Worm (Caenorhabditis elegans): Measurements from ENCODE around the gene gst-16.
A peak's percentile ranks its signal among the peaks of the same experiment; 100 is the strongest.

gst-16 gene

ce11 chrII:13622179-13622578 lies 2.1 kb downstream of the gst-16 start:
- TF ChIP-seq madf-8 (GFP tag; conservative IDR thresholded peaks at IDR 0.05) (0 out of 2 replicates have a peak, but pooled peaks have one; percentile 13), F33H1.4 (GFP tag; IDR thresholded peaks at IDR 0.05) (peak; percentile 71), madf-6 (GFP tag; IDR thresholded peaks at IDR 0.05) (peak; percentile 67)

ce11 chrII:13617808-13618207 lies 6.4 kb downstream of the gst-16 start, which contains the start of gene gst-12:
Gene gst-12, minus strand, starts transcription at chrII:13618061.
- TF ChIP-seq snpc-1.1 (tag; optimal IDR thresholded peaks at IDR 0.05; ENCODE audit: insufficient read depth) (no peak), akir-1 (GFP tag; optimal IDR thresholded peaks at IDR 0.05) (no peak), cebp-2 (GFP tag; IDR thresholded peaks at IDR 0.05) (no peak), nhr-80 (tag; optimal IDR thresholded peaks at IDR 0.05) (no peak), hlh-26 (GFP tag; conservative IDR thresholded peaks at IDR 0.05) (no peak), Y56A3A.18 (GFP tag; IDR thresholded peaks at IDR 0.05) (no peak), F39B2.1 (GFP tag; IDR thresholded peaks at IDR 0.05) (no peak), F55B11.4 (tag; optimal IDR thresholded peaks at IDR 0.05; ENCODE audit: borderline replicate concordance, insufficient read depth) (no peak), pha-4 (tag; optimal IDR thresholded peaks at IDR 0.05) (no peak), ztf-28 (GFP tag; IDR thresholded peaks at IDR 0.05) (no peak)

ce11 chrII:13616000-13616399 lies 8.2 kb downstream of the gst-16 start, which contains the start of gene gst-14:
Gene gst-14, minus strand, starts transcription at chrII:13616100.
- TF ChIP-seq Y95B8A.8 (GFP tag; IDR thresholded peaks at IDR 0.05): no peak
- TF ChIP-seq egrh-3 (GFP tag; IDR thresholded peaks at IDR 0.05): no peak
- no peak for TF ChIP-seq sea-2 (GFP tag; IDR thresholded peaks at IDR 0.05)
- no peak for TF ChIP-seq T26A5.8 (tag; optimal IDR thresholded peaks at IDR 0.05)
- TF ChIP-seq unc-130 (GFP tag; optimal IDR thresholded peaks at IDR 0.05): no peak
- no peak for TF ChIP-seq nfya-1 (tag; optimal IDR thresholded peaks at IDR 0.05; ENCODE audit: borderline replicate concordance, insufficient read depth)
- no peak for TF ChIP-seq snpc-3.4 (tag; optimal IDR thresholded peaks at IDR 0.05)
- TF ChIP-seq K12H6.12 (tag; optimal IDR thresholded peaks at IDR 0.05): no peak
- TF ChIP-seq B0261.1 (tag; optimal IDR thresholded peaks at IDR 0.05): no peak
- no peak for TF ChIP-seq bed-1 (GFP tag; IDR thresholded peaks at IDR 0.05)
- TF ChIP-seq ets-4 (GFP tag; optimal IDR thresholded peaks at IDR 0.05): no peak
- TF ChIP-seq egl-44 (GFP tag; IDR thresholded peaks at IDR 0.05): no peak
- no peak for TF ChIP-seq let-607 (tag; optimal IDR thresholded peaks at IDR 0.05)
- no peak for TF ChIP-seq atf-7 (tag; optimal IDR thresholded peaks at IDR 0.05)

ce11 chrII:13614516-13614915 lies 9.7 kb downstream of the gst-16 start:
- TF ChIP-seq ama-1 (optimal IDR thresholded peaks at IDR 0.05) (no peak), ama-1 (GFP tag; optimal IDR thresholded peaks at IDR 0.05) (no peak), cebp-2 (GFP tag; IDR thresholded peaks at IDR 0.05) (no peak), hlh-26 (GFP tag; conservative IDR thresholded peaks at IDR 0.05) (no peak), egrh-3 (GFP tag; IDR thresholded peaks at IDR 0.05) (0 out of 2 replicates have a peak, but pooled peaks have one; percentile 33), C06A6.2 (GFP tag; conservative IDR thresholded peaks at IDR 0.05) (no peak)

ce11 chrII:13613096-13613495 lies 11.1 kb downstream of the gst-16 start, which contains the start of gene gst-15:
Gene gst-15, minus strand, starts transcription at chrII:13613196.
- no peak for TF ChIP-seq unc-130 (GFP tag; optimal IDR thresholded peaks at IDR 0.05)

- TF ChIP-seq ceh-91 (GFP tag; IDR thresholded peaks at IDR 0.05): no peak
- no peak for TF ChIP-seq B0035.1 (tag; optimal IDR thresholded peaks at IDR 0.05)
- TF ChIP-seq D2030.7 (GFP tag; IDR thresholded peaks at IDR 0.05): no peak
- TF ChIP-seq ztf-26 (tag; optimal IDR thresholded peaks at IDR 0.05): no peak
- no peak for TF ChIP-seq hsf-1 (GFP tag; IDR thresholded peaks at IDR 0.05)
Observed at ce11 chrII:13611186-13611585, 13.1 kb downstream of the gst-16 start, which contains the start of gene gst-24. Gene gst-24, minus strand, starts transcription at chrII:13611366.
